Worm (Caenorhabditis elegans) whole organism, L2 larva: ENCODE data around the gene arp-1.

Experiments used
- ama-1 ChIP-seq: fragments of 150-350 bp; optimal IDR thresholded peaks from 2 replicates; lab custom pipeline; 2018; ENCODE audit warnings: inconsistent platforms
- sma-3 ChIP-seq: sonication (generic microtip); optimal IDR thresholded peaks from 2 replicates; lab custom pipeline; 2016; ENCODE audit warnings: missing genetic modification reagents, missing genetic modification characterization, missing compliant biosample characterization
- snpc-4 ChIP-seq: fragments of 150-350 bp; optimal IDR thresholded peaks from 2 replicates; lab custom pipeline; 2014; ENCODE audit warnings: missing biosample characterization, missing genetic modification characterization
- unc-62 ChIP-seq: fragments of 150-350 bp; optimal IDR thresholded peaks from 2 replicates; lab custom pipeline; 2014; ENCODE audit warnings: missing biosample characterization, missing genetic modification reagents, missing genetic modification characterization

DNA sequence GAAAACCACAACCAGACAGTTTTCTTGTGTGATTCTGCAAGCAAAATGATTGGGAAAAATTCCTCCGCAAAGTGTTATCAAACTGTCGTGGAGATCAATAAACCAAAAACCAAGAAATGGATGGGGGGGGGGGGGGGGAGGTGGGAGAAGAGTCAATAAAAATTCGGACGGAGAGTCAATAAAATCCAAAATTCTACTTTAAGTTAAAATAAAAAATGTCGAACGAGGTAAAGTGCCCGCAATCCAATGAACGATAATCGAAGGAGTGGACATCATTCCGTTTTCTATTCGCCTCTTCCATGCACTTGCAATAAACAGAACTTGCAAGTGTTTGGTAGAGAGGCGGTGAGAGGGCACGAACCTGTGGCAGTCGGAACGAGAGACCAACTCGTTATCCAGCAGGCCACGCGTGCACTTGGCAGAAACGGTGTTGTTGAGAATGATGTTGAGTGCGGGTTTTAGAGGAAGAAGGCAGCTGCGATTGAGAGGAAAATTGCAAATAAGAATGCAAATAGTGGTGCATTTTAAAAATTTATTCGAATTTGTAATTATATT, 45.7 kb downstream of the arp-1 start, which contains the start of gene gst-27:
- TF ChIP-seq ama-1 (lab: Kevin White, UChicago), result no peak
- TF ChIP-seq sma-3 (GFP tag; lab: Kevin White, UChicago), result peak; percentile 82
- peak; percentile 62 for TF ChIP-seq snpc-4 (tag; lab: Kevin White, UChicago)
- no peak for TF ChIP-seq unc-62 (GFP tag; lab: Kevin White, UChicago)
